Worm (Caenorhabditis elegans): ENCODE measurements around the gene col-153.

Gene col-153

ce11 chrV:10940571-10940991, 9.0 kb upstream of the col-153 start (continued):
- TF ChIP-seq F23B12.7 (tag; optimal IDR thresholded peaks at IDR 0.05; ENCODE audit: insufficient read depth) (peak; percentile 19), pbrm-1 (GFP tag; IDR thresholded peaks at IDR 0.05) (peak; percentile 31; the same call in 1 of the 2 replicates), B0336.3 (GFP tag; IDR thresholded peaks at IDR 0.05) (peak; percentile 87), ceh-27 (GFP tag; optimal IDR thresholded peaks at IDR 0.05) (peak; percentile 52), Y95B8A.8 (GFP tag; IDR thresholded peaks at IDR 0.05) (no peak), lin-40 (tag; optimal IDR thresholded peaks at IDR 0.05) (peak; percentile 55), nfyb-1 (GFP tag; IDR thresholded peaks at IDR 0.05) (peak; percentile 68; the same call in 1 of the 2 replicates), ZK185.1 (tag; optimal IDR thresholded peaks at IDR 0.05; ENCODE audit: poor library complexity, severe bottlenecking) (peak; percentile 52), snpc-4 (GFP tag; optimal IDR thresholded peaks at IDR 0.05) (no peak), snpc-4 (tag; optimal IDR thresholded peaks at IDR 0.05) (peak in 2 of 4 experiments; percentile 31 to 51), attf-5 (GFP tag; optimal IDR thresholded peaks at IDR 0.05) (peak; percentile 73), ztf-22 (GFP tag; optimal IDR thresholded peaks at IDR 0.05) (peak; percentile 80), hmg-1.2 (GFP tag; IDR thresholded peaks at IDR 0.05) (peak; percentile 79), sea-2 (GFP tag; IDR thresholded peaks at IDR 0.05) (no peak), cebp-1 (GFP tag; IDR thresholded peaks at IDR 0.05) (peak; percentile 95), cebp-1 (tag; optimal IDR thresholded peaks at IDR 0.05) (peak; percentile 99), D2030.7 (GFP tag; IDR thresholded peaks at IDR 0.05) (no peak), nfya-1 (tag; optimal IDR thresholded peaks at IDR 0.05; ENCODE audit: borderline replicate concordance, insufficient read depth) (no peak), mcd-1 (GFP tag; IDR thresholded peaks at IDR 0.05) (peak; percentile 8; the same call in 1 of the 2 replicates), K12H6.12 (tag; optimal IDR thresholded peaks at IDR 0.05) (peak; percentile 42), atf-7 (tag; optimal IDR thresholded peaks at IDR 0.05) (peak; percentile 94)

- TF ChIP-seq dox-1 (GFP tag; IDR thresholded peaks at IDR 0.05) (no peak), ama-1 (optimal IDR thresholded peaks at IDR 0.05) (peak; percentile 62), ama-1 (GFP tag; optimal IDR thresholded peaks at IDR 0.05) (no peak), attf-6 (GFP tag; IDR thresholded peaks at IDR 0.05) (no peak), hsf-1 (GFP tag; IDR thresholded peaks at IDR 0.05) (no peak), D2030.7 (GFP tag; IDR thresholded peaks at IDR 0.05) (no peak), mes-4 (tag; optimal IDR thresholded peaks at IDR 0.05) (no peak), F57C9.4 (tag; optimal IDR thresholded peaks at IDR 0.05) (no peak)
Measured at ce11 chrV:10941150-10941549, 8.5 kb upstream of the col-153 start, which contains the start of gene F17C11.26. Gene F17C11.26, plus strand, starts transcription at chrV:10941450.

ce11 chrV:10942161-10942560, 7.5 kb upstream of the col-153 start, which contains the start of gene zip-9:
Gene zip-9, plus strand, starts transcription at chrV:10942461.
- 0 out of 2 replicates have a peak, but pooled peaks have one; percentile 20 for TF ChIP-seq hsf-1 (GFP tag; IDR thresholded peaks at IDR 0.05)
- no peak for TF ChIP-seq let-607 (tag; optimal IDR thresholded peaks at IDR 0.05)
- 0 out of 2 replicates have a peak, but pooled peaks have one; percentile 76 for TF ChIP-seq F37B4.10 (GFP tag; IDR thresholded peaks at IDR 0.05)

ce11 chrV:10944903-10945302, 4.7 kb upstream of the col-153 start:
- TF ChIP-seq dox-1 (GFP tag; IDR thresholded peaks at IDR 0.05) = no peak
- no peak for TF ChIP-seq F33H1.4 (GFP tag; IDR thresholded peaks at IDR 0.05)
- TF ChIP-seq F57A8.1 (GFP tag; optimal IDR thresholded peaks at IDR 0.05) = no peak
- TF ChIP-seq T07F8.4 (tag; optimal IDR thresholded peaks at IDR 0.05) = no peak
- no peak for TF ChIP-seq somi-1 (GFP tag; optimal IDR thresholded peaks at IDR 0.05)
- TF ChIP-seq madf-8 (GFP tag; conservative IDR thresholded peaks at IDR 0.05) = no peak
- no peak for TF ChIP-seq egrh-3 (GFP tag; IDR thresholded peaks at IDR 0.05)

Measured in whole organism, young adult.